Fruit fly (Drosophila melanogaster) Kc167 (cell line): ENCODE measurements around the gene CG6901.

Experiments
- Myc ChIP-seq: fragments of >200 bp; optimal IDR thresholded peaks from 2 replicates; lab custom pipeline; 2017; ENCODE audit warnings: missing external identifiers
- Sin3A ChIP-seq: fragments of >200 bp; optimal IDR thresholded peaks from 2 replicates; lab custom pipeline; 2018; ENCODE audit warnings: missing external identifiers
- h ChIP-seq: fragments of >200 bp; optimal IDR thresholded peaks from 3 replicates; lab custom pipeline; 2018; ENCODE audit warnings: missing external identifiers
- insv ChIP-seq: fragments of >200 bp; optimal IDR thresholded peaks from 3 replicates; lab custom pipeline; 2018; ENCODE audit warnings: missing external identifiers
- psq ChIP-seq: fragments of >200 bp; optimal IDR thresholded peaks from 2 replicates; lab custom pipeline; 2017; ENCODE audit warnings: missing external identifiers
- ttk ChIP-seq: sonication (Bioruptor generic); optimal IDR thresholded peaks from 2 replicates; lab custom pipeline; 2017; ENCODE audit warnings: missing external identifiers

CG6901 gene

dm6 chr3R:16310081-16310493 lies 13.1 kb upstream of the CG6901 start:
- TF ChIP-seq insv (no peak), Sin3A (no peak), psq (lab: Kevin White, UChicago) (no peak), ttk (lab: Kevin White, UChicago) (no peak), h (lab: Kevin White, UChicago) (no peak), Myc (lab: Kevin White, UChicago) (no peak)

dm6 chr3R:16316747-16317146 lies 6.5 kb upstream of the CG6901 start:
- TF ChIP-seq Myc (lab: Kevin White, UChicago) = no peak
- no peak for TF ChIP-seq insv
- no peak for TF ChIP-seq ttk (lab: Kevin White, UChicago)
- TF ChIP-seq Sin3A = no peak
- no peak for TF ChIP-seq psq (lab: Kevin White, UChicago)
- no peak for TF ChIP-seq h (lab: Kevin White, UChicago)

- no peak for TF ChIP-seq psq (lab: Kevin White, UChicago)
- no peak for TF ChIP-seq ttk (lab: Kevin White, UChicago)
- no peak for TF ChIP-seq insv
- no peak for TF ChIP-seq Myc (lab: Kevin White, UChicago)
- no peak for TF ChIP-seq Sin3A
- no peak for TF ChIP-seq h (lab: Kevin White, UChicago)
These were observed 1.7 kb upstream of the CG6901 start, which contains the start of gene CG44044 for dm6 chr3R:16321538-16321937. CG44044 (plus strand) TSS chr3R:16321838.

- TF ChIP-seq Sin3A (no peak), ttk (lab: Kevin White, UChicago) (no peak), insv (no peak), h (lab: Kevin White, UChicago) (no peak)
These were observed 2.0 kb downstream of the CG6901 start, which contains the start of gene CG17929 for dm6 chr3R:16325192-16325591. CG17929 (plus strand) TSS chr3R:16325492.

- TF ChIP-seq Sin3A = no peak
- TF ChIP-seq psq (lab: Kevin White, UChicago) = no peak
- no peak for TF ChIP-seq insv
- no peak for TF ChIP-seq h (lab: Kevin White, UChicago)
- no peak for TF ChIP-seq ttk (lab: Kevin White, UChicago)
- TF ChIP-seq Myc (lab: Kevin White, UChicago) = no peak
These were observed 4.3 kb downstream of the CG6901 start, which contains the start of gene CG17930 for dm6 chr3R:16327549-16327948. CG17930 (plus strand) TSS chr3R:16327849.

dm6 chr3R:16329797-16330196 lies 6.6 kb downstream of the CG6901 start:
- no peak for TF ChIP-seq insv
- no peak for TF ChIP-seq Sin3A
- no peak for TF ChIP-seq h (lab: Kevin White, UChicago)
- no peak for TF ChIP-seq psq (lab: Kevin White, UChicago)
- no peak for TF ChIP-seq Myc (lab: Kevin White, UChicago)
- TF ChIP-seq ttk (lab: Kevin White, UChicago) = no peak

- TF ChIP-seq h (lab: Kevin White, UChicago) = no peak
- no peak for TF ChIP-seq insv
- no peak for TF ChIP-seq psq (lab: Kevin White, UChicago)
- TF ChIP-seq ttk (lab: Kevin White, UChicago) = no peak
- no peak for TF ChIP-seq Sin3A
- no peak for TF ChIP-seq Myc (lab: Kevin White, UChicago)
These were observed 8.7 kb downstream of the CG6901 start for dm6 chr3R:16331809-16332343.

dm6 chr3R:16334329-16334728 lies 11.1 kb downstream of the CG6901 start:
- no peak for TF ChIP-seq psq (lab: Kevin White, UChicago)
- TF ChIP-seq Sin3A = no peak
- TF ChIP-seq ttk (lab: Kevin White, UChicago) = no peak

dm6 chr3R:16334797-16335196 lies 11.6 kb downstream of the CG6901 start:
- TF ChIP-seq Myc (lab: Kevin White, UChicago) = no peak
- TF ChIP-seq h (lab: Kevin White, UChicago) = no peak
- TF ChIP-seq insv = no peak
- no peak for TF ChIP-seq ttk (lab: Kevin White, UChicago)
- TF ChIP-seq Sin3A = no peak
- TF ChIP-seq psq (lab: Kevin White, UChicago) = no peak

dm6 chr3R:16335438-16336073 lies 12.3 kb downstream of the CG6901 start:
- TF ChIP-seq psq (lab: Kevin White, UChicago) = no peak
- no peak for TF ChIP-seq Sin3A
- TF ChIP-seq insv = no peak
- no peak for TF ChIP-seq Myc (lab: Kevin White, UChicago)
- TF ChIP-seq ttk (lab: Kevin White, UChicago) = no peak
- TF ChIP-seq h (lab: Kevin White, UChicago) = no peak

dm6 chr3R:16336327-16337052 lies 13.3 kb downstream of the CG6901 start:
- no peak for TF ChIP-seq insv
- TF ChIP-seq Sin3A = no peak
- no peak for TF ChIP-seq Myc (lab: Kevin White, UChicago)
- TF ChIP-seq ttk (lab: Kevin White, UChicago) = no peak
- no peak for TF ChIP-seq h (lab: Kevin White, UChicago)

dm6 chr3R:16337053-16337385 lies 13.8 kb downstream of the CG6901 start:
- TF ChIP-seq h (lab: Kevin White, UChicago) (no peak), psq (lab: Kevin White, UChicago) (no peak), ttk (lab: Kevin White, UChicago) (no peak), Sin3A (no peak), Myc (lab: Kevin White, UChicago) (no peak), insv (no peak)
